Fruit fly (Drosophila melanogaster): ENCODE data around the gene ush.
A peak's percentile ranks its signal among the peaks of the same experiment; 100 is the strongest.

ush gene

DNA sequence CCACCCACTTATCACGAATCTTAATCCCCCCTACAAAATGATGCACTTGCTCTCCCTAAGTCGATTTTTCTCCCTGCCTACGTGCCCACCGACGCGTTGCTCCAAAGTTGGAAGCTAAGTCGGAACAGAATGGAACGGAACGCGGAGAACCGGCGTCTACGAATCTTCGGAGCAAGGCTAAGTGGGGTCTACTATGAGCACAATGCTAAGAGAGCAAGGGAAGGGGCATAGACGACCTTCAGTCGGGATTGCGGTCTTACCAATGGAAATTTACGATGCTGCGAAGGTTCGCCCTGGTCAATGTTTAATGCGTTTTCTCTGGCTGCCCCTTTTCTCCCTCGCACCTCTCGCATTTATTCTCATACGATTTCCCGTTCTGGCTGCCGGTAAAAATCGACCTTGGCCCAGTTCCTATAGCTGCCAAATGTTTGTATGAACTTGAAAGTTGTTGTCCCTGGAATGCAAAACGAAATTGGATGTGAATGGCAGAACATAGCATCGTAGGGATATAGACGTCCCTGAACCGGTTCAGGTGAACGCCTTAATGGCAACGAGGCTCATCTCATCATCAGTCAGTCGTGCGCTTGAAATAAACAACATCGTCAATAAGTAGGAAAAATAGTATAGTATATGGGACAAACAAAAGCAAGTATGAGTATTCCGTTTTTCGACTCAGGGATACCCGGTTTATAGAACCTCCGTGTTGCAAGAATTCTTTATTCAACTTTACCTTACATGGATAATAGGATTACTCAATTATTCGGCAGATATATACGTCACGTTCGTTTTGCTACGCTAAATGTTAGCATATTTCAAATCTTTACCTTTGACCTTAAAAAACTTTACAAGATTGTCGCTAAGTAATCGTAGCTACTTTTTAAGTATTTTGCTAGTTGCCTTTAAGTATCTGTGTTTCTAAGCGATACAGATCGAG is 7.6 kb downstream of the ush start:
- no peak for TF ChIP-seq toe (GFP tag; optimal IDR thresholded peaks at IDR 0.05)
- no peak for TF ChIP-seq CG5204 (GFP tag; optimal IDR thresholded peaks at IDR 0.05)
- TF ChIP-seq Clk (GFP tag; optimal IDR thresholded peaks at IDR 0.05), result no peak
- TF ChIP-seq tj (GFP tag; optimal IDR thresholded peaks at IDR 0.05), result no peak
- TF ChIP-seq CG1620 (GFP tag; optimal IDR thresholded peaks at IDR 0.05), result no peak
- no peak for TF ChIP-seq CG11617 (GFP tag; optimal IDR thresholded peaks at IDR 0.05)
- TF ChIP-seq CG7045 (GFP tag; optimal IDR thresholded peaks at IDR 0.05), result no peak
- TF ChIP-seq CG7101 (tag; optimal IDR thresholded peaks at IDR 0.05), result no peak
- no peak for TF ChIP-seq kay (GFP tag; ENCODE audit: borderline replicate concordance)
- TF ChIP-seq CG33017 (tag; optimal IDR thresholded peaks at IDR 0.05), result no peak
- no peak for TF ChIP-seq Mnt (GFP tag; optimal IDR thresholded peaks at IDR 0.05)
- no peak for TF ChIP-seq Hr96 (GFP tag; optimal IDR thresholded peaks at IDR 0.05)
- no peak for TF ChIP-seq Crg-1 (GFP tag; optimal IDR thresholded peaks at IDR 0.05)
- TF ChIP-seq pad (GFP tag; optimal IDR thresholded peaks at IDR 0.05), result no peak
- no peak for TF ChIP-seq CG12768 (GFP tag; optimal IDR thresholded peaks at IDR 0.05)
- TF ChIP-seq cic (GFP tag; optimal IDR thresholded peaks at IDR 0.05), result no peak
- no peak for TF ChIP-seq ovo (GFP tag; optimal IDR thresholded peaks at IDR 0.05)
- TF ChIP-seq cnc (optimal IDR thresholded peaks at IDR 0.05), result no peak
- no peak for TF ChIP-seq CG14711 (tag; optimal IDR thresholded peaks at IDR 0.05)

DNA sequence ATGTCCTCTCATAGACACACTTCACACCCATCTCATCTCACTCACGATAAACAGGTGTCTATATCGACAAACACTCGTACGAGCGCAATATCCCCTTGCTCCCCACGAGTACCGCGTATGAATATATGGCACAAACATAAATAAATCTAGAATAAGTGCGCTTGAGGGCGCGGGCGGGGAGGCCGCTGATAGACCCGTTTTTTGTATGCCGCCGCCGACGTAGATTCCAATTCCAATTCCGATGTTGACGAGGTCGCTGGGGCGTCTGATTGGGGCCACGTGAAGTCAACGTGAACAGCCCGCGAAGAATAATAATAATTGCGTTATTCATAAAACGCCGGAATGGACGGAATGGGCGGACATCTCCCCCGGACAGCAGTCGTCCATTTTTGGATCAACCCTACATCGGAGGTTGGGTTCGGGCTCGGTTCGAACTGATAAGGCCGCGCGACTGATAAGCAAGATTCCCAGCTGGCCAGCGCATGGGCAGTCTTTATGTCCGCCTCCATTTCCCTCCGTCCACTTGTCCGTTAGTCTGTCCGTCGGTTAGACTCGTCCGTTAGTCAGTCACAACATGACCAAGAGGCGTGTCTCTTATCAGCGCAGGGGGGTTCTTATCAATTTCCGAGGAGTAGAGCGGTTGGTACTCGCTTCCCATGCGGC is 8.4 kb downstream of the ush start:
- TF ChIP-seq CG7045 (GFP tag; optimal IDR thresholded peaks at IDR 0.05), result peak; percentile 26
- TF ChIP-seq ovo (GFP tag; optimal IDR thresholded peaks at IDR 0.05), result peak; percentile 32
- peak; percentile 92 for TF ChIP-seq kay (GFP tag; ENCODE audit: borderline replicate concordance)
- TF ChIP-seq cic (GFP tag; optimal IDR thresholded peaks at IDR 0.05), result peak; percentile 97
- no peak for TF ChIP-seq CG33017 (tag; optimal IDR thresholded peaks at IDR 0.05)
- TF ChIP-seq CG12768 (GFP tag; optimal IDR thresholded peaks at IDR 0.05), result peak; percentile 71
- peak; percentile 17 for TF ChIP-seq tj (GFP tag; optimal IDR thresholded peaks at IDR 0.05)
- peak; percentile 83 for TF ChIP-seq Mnt (GFP tag; optimal IDR thresholded peaks at IDR 0.05)
- TF ChIP-seq pad (GFP tag; optimal IDR thresholded peaks at IDR 0.05), result peak; percentile 26
- TF ChIP-seq CG7101 (tag; optimal IDR thresholded peaks at IDR 0.05), result no peak

dm6 chr2L:485127-485824 is 9.3 kb downstream of the ush start:
- no peak for TF ChIP-seq CG14711 (tag; optimal IDR thresholded peaks at IDR 0.05)
- peak; percentile 68 for TF ChIP-seq toe (GFP tag; optimal IDR thresholded peaks at IDR 0.05)
- no peak for TF ChIP-seq bab1 (GFP tag; optimal IDR thresholded peaks at IDR 0.05)
- no peak for TF ChIP-seq CG7101 (tag; optimal IDR thresholded peaks at IDR 0.05)
- TF ChIP-seq Mnt (GFP tag; optimal IDR thresholded peaks at IDR 0.05), result no peak

dm6 chr2L:485825-486240 is 9.8 kb downstream of the ush start:
- TF ChIP-seq CG5204 (GFP tag; optimal IDR thresholded peaks at IDR 0.05), result peak; percentile 68
- TF ChIP-seq CG33017 (tag; optimal IDR thresholded peaks at IDR 0.05), result peak; percentile 79
- peak; percentile 91 for TF ChIP-seq CG11617 (GFP tag; optimal IDR thresholded peaks at IDR 0.05)
- TF ChIP-seq CG1620 (GFP tag; optimal IDR thresholded peaks at IDR 0.05), result peak; percentile 89
- peak; percentile 96 for TF ChIP-seq CG12768 (GFP tag; optimal IDR thresholded peaks at IDR 0.05)
- peak; percentile 76 for TF ChIP-seq Clk (GFP tag; optimal IDR thresholded peaks at IDR 0.05)
- TF ChIP-seq tj (GFP tag; optimal IDR thresholded peaks at IDR 0.05), result peak; percentile 28
- peak; percentile 99 for TF ChIP-seq Crg-1 (GFP tag; optimal IDR thresholded peaks at IDR 0.05)
- peak; percentile 99 for TF ChIP-seq cic (GFP tag; optimal IDR thresholded peaks at IDR 0.05)
- TF ChIP-seq CG7045 (GFP tag; optimal IDR thresholded peaks at IDR 0.05), result peak; percentile 68
- TF ChIP-seq ovo (GFP tag; optimal IDR thresholded peaks at IDR 0.05), result peak; percentile 99
- peak; percentile 92 for TF ChIP-seq CG7101 (tag; optimal IDR thresholded peaks at IDR 0.05)
- TF ChIP-seq pad (GFP tag; optimal IDR thresholded peaks at IDR 0.05), result peak; percentile 78
- TF ChIP-seq toe (GFP tag; optimal IDR thresholded peaks at IDR 0.05), result no peak
- TF ChIP-seq kay (GFP tag; ENCODE audit: borderline replicate concordance), result peak; percentile 93
- no peak for TF ChIP-seq bab1 (GFP tag; optimal IDR thresholded peaks at IDR 0.05)
- peak; percentile 94 for TF ChIP-seq Mnt (GFP tag; optimal IDR thresholded peaks at IDR 0.05)
- TF ChIP-seq CG14711 (tag; optimal IDR thresholded peaks at IDR 0.05), result peak; percentile 68
- TF ChIP-seq Hr96 (GFP tag; optimal IDR thresholded peaks at IDR 0.05), result peak; percentile 86
- TF ChIP-seq cnc (optimal IDR thresholded peaks at IDR 0.05), result no peak

dm6 chr2L:487171-487570 is 11.2 kb downstream of the ush start:
- TF ChIP-seq bab1 (GFP tag; optimal IDR thresholded peaks at IDR 0.05), result no peak
- TF ChIP-seq CG12768 (GFP tag; optimal IDR thresholded peaks at IDR 0.05), result no peak
- no peak for TF ChIP-seq CG14711 (tag; optimal IDR thresholded peaks at IDR 0.05)
- TF ChIP-seq cic (GFP tag; optimal IDR thresholded peaks at IDR 0.05), result no peak
- no peak for TF ChIP-seq kay (GFP tag; ENCODE audit: borderline replicate concordance)
- no peak for TF ChIP-seq cnc (optimal IDR thresholded peaks at IDR 0.05)

Measured in whole organism, adult.